Fruit fly (Drosophila melanogaster) whole organism, prepupa: ENCODE measurements around the gene Gad1.

ENCODE experiments used
- CG10669 ChIP-seq: fragments of 200-800 bp; sonication (Bioruptor generic); optimal IDR thresholded peaks from 3 replicates; lab custom pipeline; 2018; ENCODE audit warnings: missing biosample characterization, mild to moderate bottlenecking, missing genetic modification characterization, moderate library complexity
- CG11294 ChIP-seq: fragments of 200-800 bp; sonication (Bioruptor generic); IDR thresholded peaks from 2 replicates; pipeline ENCODE4 v1.3.6; 2022; ENCODE audit warnings: missing biosample characterization, missing genetic modification characterization
- CG11762 ChIP-seq: fragments of 200-800 bp; sonication (Bioruptor generic); optimal IDR thresholded peaks from 3 replicates; lab custom pipeline; 2016; ENCODE audit warnings: missing biosample characterization, missing genetic modification characterization; ENCODE audit not compliant: insufficient read depth
- CG11902 ChIP-seq: fragments of 200-800 bp; sonication (Bioruptor generic); optimal IDR thresholded peaks from 3 replicates; lab custom pipeline; 2016; ENCODE audit warnings: missing biosample characterization, missing genetic modification characterization
- CG15336 ChIP-seq: fragments of 200-800 bp; sonication (Bioruptor generic); IDR thresholded peaks from 2 replicates; pipeline ENCODE4 v1.3.6; 2022; ENCODE audit warnings: missing biosample characterization, missing genetic modification characterization
- CG16779 ChIP-seq: fragments of 200-800 bp; sonication (Bioruptor generic); optimal IDR thresholded peaks from 3 replicates; lab custom pipeline; 2017; ENCODE audit warnings: missing biosample characterization, mild to moderate bottlenecking, missing genetic modification characterization
- CG32006 ChIP-seq: fragments of 200-800 bp; sonication (Bioruptor generic); optimal IDR thresholded peaks from 3 replicates; lab custom pipeline; 2017; ENCODE audit warnings: missing biosample characterization, mild to moderate bottlenecking, missing genetic modification characterization
- CG34406 ChIP-seq: fragments of 200-800 bp; sonication (Bioruptor generic); optimal IDR thresholded peaks from 3 replicates; lab custom pipeline; 2016; ENCODE audit warnings: missing biosample characterization, missing genetic modification characterization
- CG3919 ChIP-seq: fragments of 200-800 bp; sonication (Bioruptor generic); optimal IDR thresholded peaks from 3 replicates; lab custom pipeline; 2016; ENCODE audit warnings: missing biosample characterization, missing genetic modification characterization
- CG4318 ChIP-seq: fragments of 200-800 bp; sonication (Bioruptor generic); optimal IDR thresholded peaks from 3 replicates; lab custom pipeline; 2017; ENCODE audit warnings: missing biosample characterization, mild to moderate bottlenecking, missing genetic modification characterization
- CG6276 ChIP-seq: fragments of 200-800 bp; sonication (Bioruptor generic); optimal IDR thresholded peaks from 2 replicates; lab custom pipeline; 2017; ENCODE audit warnings: missing biosample characterization, mild to moderate bottlenecking, missing genetic modification characterization
- CG6792 ChIP-seq: fragments of 200-800 bp; sonication (Bioruptor generic); optimal IDR thresholded peaks from 3 replicates; lab custom pipeline; 2016; ENCODE audit warnings: missing biosample characterization, missing genetic modification characterization
- CG7368 ChIP-seq: fragments of 200-800 bp; sonication (Bioruptor generic); optimal IDR thresholded peaks from 3 replicates; lab custom pipeline; 2016; ENCODE audit warnings: missing biosample characterization, missing genetic modification characterization
- CG8119 ChIP-seq: fragments of 200-800 bp; sonication (Bioruptor generic); IDR thresholded peaks from 3 replicates; pipeline ENCODE4 v1.3.6; 2022; ENCODE audit warnings: missing biosample characterization, missing genetic modification characterization
- CG8632 ChIP-seq: fragments of 200-800 bp; sonication (Bioruptor generic); optimal IDR thresholded peaks from 3 replicates; lab custom pipeline; 2016; ENCODE audit warnings: missing biosample characterization, missing genetic modification characterization
- Eip75B ChIP-seq: fragments of 200-800 bp; sonication (Bioruptor generic); optimal IDR thresholded peaks from 3 replicates; lab custom pipeline; 2016; ENCODE audit warnings: missing biosample characterization, missing genetic modification characterization
- Eip78C ChIP-seq: fragments of 200-800 bp; sonication (Bioruptor generic); peaks from one replicate; lab custom pipeline; 2016; ENCODE audit warnings: missing biosample characterization, missing genetic modification characterization
- Ets21C ChIP-seq: fragments of 200-800 bp; sonication (Bioruptor generic); optimal IDR thresholded peaks from 3 replicates; lab custom pipeline; 2016; ENCODE audit warnings: missing biosample characterization, missing genetic modification characterization
- Ets96B ChIP-seq: fragments of 200-800 bp; optimal IDR thresholded peaks from 2 replicates; lab custom pipeline; 2019; ENCODE audit warnings: missing biosample characterization, mild to moderate bottlenecking, missing genetic modification characterization, moderate library complexity
- Gug ChIP-seq: fragments of 200-800 bp; sonication (Bioruptor generic); IDR thresholded peaks from 2 replicates; pipeline ENCODE4 v1.3.6; 2022; ENCODE audit warnings: missing biosample characterization, missing genetic modification characterization
- Hr38 ChIP-seq: sonication (Bioruptor generic); optimal IDR thresholded peaks from 2 replicates; lab custom pipeline; 2016; ENCODE audit warnings: missing biosample characterization, missing genetic modification characterization
- Hr39 ChIP-seq: fragments of 200-800 bp; sonication (Bioruptor generic); optimal IDR thresholded peaks from 2 replicates; lab custom pipeline; 2016; ENCODE audit warnings: missing biosample characterization, missing genetic modification characterization
- Hr4 ChIP-seq: fragments of 200-800 bp; sonication (Bioruptor generic); optimal IDR thresholded peaks from 3 replicates; lab custom pipeline; 2016; ENCODE audit warnings: missing biosample characterization, missing genetic modification characterization
- Smox ChIP-seq: fragments of 200-800 bp; sonication (Bioruptor generic); optimal IDR thresholded peaks from 3 replicates; lab custom pipeline; 2016; ENCODE audit warnings: missing biosample characterization, missing genetic modification characterization
- Sox102F ChIP-seq: fragments of 200-800 bp; sonication (Bioruptor generic); optimal IDR thresholded peaks from 2 replicates; lab custom pipeline; 2016; ENCODE audit warnings: missing biosample characterization, mild to moderate bottlenecking, missing genetic modification characterization
- Sox14 ChIP-seq: fragments of 200-800 bp; sonication (Bioruptor generic); optimal IDR thresholded peaks from 3 replicates; lab custom pipeline; 2016; ENCODE audit warnings: missing biosample characterization, missing genetic modification characterization
- acj6 ChIP-seq: fragments of 200-800 bp; sonication (Bioruptor generic); optimal IDR thresholded peaks from 3 replicates; lab custom pipeline; 2016; ENCODE audit warnings: missing biosample characterization, missing genetic modification characterization
- cyc ChIP-seq: fragments of 200-800 bp; sonication (Bioruptor generic); optimal IDR thresholded peaks from 3 replicates; lab custom pipeline; 2016; ENCODE audit warnings: missing biosample characterization, missing genetic modification characterization
- dac ChIP-seq: fragments of 200-800 bp; sonication (Bioruptor generic); optimal IDR thresholded peaks from 2 replicates; lab custom pipeline; 2017; ENCODE audit warnings: missing biosample characterization, mild to moderate bottlenecking, missing genetic modification characterization
- dsx ChIP-seq: fragments of 200-800 bp; optimal IDR thresholded peaks from 3 replicates; lab custom pipeline; 2019; ENCODE audit warnings: missing biosample characterization, mild to moderate bottlenecking, missing genetic modification characterization, moderate library complexity; ENCODE audit not compliant: poor library complexity, severe bottlenecking
- eg ChIP-seq: fragments of 200-800 bp; sonication (Bioruptor generic); IDR thresholded peaks from 3 replicates; pipeline ENCODE4 v1.3.6; 2022; ENCODE audit warnings: missing biosample characterization, missing genetic modification characterization
- esn ChIP-seq: fragments of 200-800 bp; sonication (Bioruptor generic); optimal IDR thresholded peaks from 2 replicates; lab custom pipeline; 2016; ENCODE audit warnings: missing biosample characterization, mild to moderate bottlenecking, missing genetic modification characterization, moderate library complexity
- fd85E ChIP-seq: fragments of 200-800 bp; sonication (Bioruptor generic); optimal IDR thresholded peaks from 3 replicates; lab custom pipeline; 2016; ENCODE audit warnings: missing biosample characterization, missing genetic modification characterization
- fkh ChIP-seq: fragments of 200-800 bp; sonication (Bioruptor generic); optimal IDR thresholded peaks from 3 replicates; lab custom pipeline; 2017; ENCODE audit warnings: missing biosample characterization, mild to moderate bottlenecking, missing genetic modification characterization, moderate library complexity
- lz ChIP-seq: fragments of 200-800 bp; sonication (Bioruptor generic); optimal IDR thresholded peaks from 3 replicates; lab custom pipeline; 2016; ENCODE audit warnings: missing biosample characterization, missing genetic modification characterization
- net ChIP-seq: fragments of 200-800 bp; sonication (Bioruptor generic); optimal IDR thresholded peaks from 3 replicates; lab custom pipeline; 2016; ENCODE audit warnings: missing biosample characterization, missing genetic modification characterization
- pdm3 ChIP-seq: fragments of 200-800 bp; sonication (Bioruptor generic); optimal IDR thresholded peaks from 3 replicates; lab custom pipeline; 2016; ENCODE audit warnings: missing biosample characterization, missing genetic modification characterization
- spab ChIP-seq: fragments of 200-800 bp; sonication (Bioruptor generic); optimal IDR thresholded peaks from 2 replicates; lab custom pipeline; 2017; ENCODE audit warnings: missing biosample characterization, mild to moderate bottlenecking, missing genetic modification characterization, missing genetic modification reagents
- ss ChIP-seq, 2 experiments: fragments of 200-800 bp; sonication (Bioruptor generic); optimal IDR thresholded peaks; 2 replicates in 1 of 2; 3 replicates in 1 of 2; lab custom pipeline; 2017 to 2018; ENCODE audit warnings: mild to moderate bottlenecking in 2 of 2, missing biosample characterization in 2 of 2, missing genetic modification characterization in 2 of 2, moderate library complexity in 1 of 2
- svp ChIP-seq: fragments of 200-800 bp; sonication (Bioruptor generic); peaks from one replicate; lab custom pipeline; 2016; ENCODE audit warnings: missing biosample characterization, missing genetic modification characterization
- topi ChIP-seq: fragments of 200-800 bp; sonication (Bioruptor generic); optimal IDR thresholded peaks from 3 replicates; lab custom pipeline; 2016; ENCODE audit warnings: missing biosample characterization, missing genetic modification characterization
- vri ChIP-seq: fragments of 200-800 bp; sonication (Bioruptor generic); optimal IDR thresholded peaks from 3 replicates; lab custom pipeline; 2016; ENCODE audit warnings: missing biosample characterization, mild to moderate bottlenecking, missing genetic modification characterization

Gene Gad1

DNA sequence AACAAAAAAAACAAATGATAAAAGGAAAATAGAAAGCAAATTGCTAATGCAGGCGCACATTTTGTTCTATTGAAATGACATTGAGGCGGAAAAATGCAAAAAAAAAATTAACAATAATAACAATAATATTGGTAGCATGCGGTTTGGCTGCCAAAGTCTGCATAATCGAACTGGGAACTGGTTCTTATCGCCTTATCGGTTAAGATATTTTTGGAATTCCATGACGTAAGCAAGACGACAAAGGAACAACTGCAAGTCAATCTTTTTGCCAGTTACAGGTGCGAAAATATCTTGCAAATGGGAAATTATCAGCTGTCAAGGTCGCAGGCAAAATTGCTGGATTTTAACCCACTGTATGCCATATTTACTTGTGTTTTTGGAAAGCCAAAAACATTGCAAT, 44.0 kb upstream of the Gad1 start:
- TF ChIP-seq svp (GFP tag; lab: Kevin White, UChicago): peak; percentile 55
- TF ChIP-seq Ets21C (GFP tag; lab: Kevin White, UChicago): no peak
- TF ChIP-seq vri (GFP tag; lab: Kevin White, UChicago): peak; percentile 94

DNA sequence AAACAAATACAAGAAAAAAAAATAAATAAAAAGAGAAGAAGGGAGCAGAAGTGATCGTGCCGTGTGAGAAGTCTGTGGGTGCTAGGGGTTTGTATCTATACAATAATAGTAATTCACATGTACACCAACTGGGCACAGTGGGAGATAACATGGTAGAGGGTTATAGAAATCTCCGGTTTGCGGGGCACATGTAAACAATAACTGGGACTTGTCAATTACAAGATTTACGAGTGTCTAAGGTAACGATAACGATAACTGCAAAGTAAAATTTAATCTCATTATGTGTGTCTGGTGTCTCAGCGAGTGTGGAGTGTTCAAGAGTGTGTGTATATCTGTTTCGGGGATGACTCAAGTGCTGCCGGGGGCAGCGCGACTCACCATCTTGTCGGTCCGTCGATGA, 42.2 kb upstream of the Gad1 start:
- no peak for TF ChIP-seq Sox102F (GFP tag; lab: Kevin White, UChicago)
- TF ChIP-seq fkh (GFP tag; lab: Kevin White, UChicago): peak; percentile 61
- TF ChIP-seq svp (GFP tag; lab: Kevin White, UChicago): peak; percentile 58
- TF ChIP-seq, all 60 proteins: peak for 2

DNA sequence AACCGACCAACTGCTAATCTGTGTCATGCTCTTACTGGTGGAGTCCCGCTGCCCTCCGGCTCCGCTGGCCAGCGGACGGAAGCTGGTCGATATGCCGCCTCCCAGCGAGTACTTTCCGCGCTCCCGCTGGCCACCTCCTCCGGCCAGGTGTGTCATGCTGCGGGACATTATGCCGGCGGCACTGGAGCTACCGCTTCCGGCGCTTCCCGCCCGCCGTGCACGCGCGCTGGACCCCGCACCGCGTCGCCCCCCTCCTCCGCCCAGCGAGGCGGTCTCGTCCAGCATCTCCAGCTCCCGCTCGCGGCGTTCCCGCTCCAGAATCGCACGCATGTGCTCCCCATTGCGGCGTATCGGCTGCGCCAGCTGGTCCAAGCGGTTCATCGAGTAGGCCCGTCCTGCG, 40.0 kb upstream of the Gad1 start:
- TF ChIP-seq Hr39 (GFP tag; lab: Kevin White, UChicago) (no peak), Smox (GFP tag; lab: Kevin White, UChicago) (no peak), CG11902 (GFP tag; lab: Kevin White, UChicago) (no peak), net (GFP tag; lab: Kevin White, UChicago) (no peak), CG11762 (no peak), CG8632 (no peak), ss (GFP tag; optimal IDR thresholded peaks at IDR 0.05; lab: Kevin White, UChicago) (no peak), Sox102F (GFP tag; lab: Kevin White, UChicago) (no peak), CG6276 (GFP tag; lab: Kevin White, UChicago) (no peak), acj6 (GFP tag; lab: Kevin White, UChicago) (no peak)

DNA sequence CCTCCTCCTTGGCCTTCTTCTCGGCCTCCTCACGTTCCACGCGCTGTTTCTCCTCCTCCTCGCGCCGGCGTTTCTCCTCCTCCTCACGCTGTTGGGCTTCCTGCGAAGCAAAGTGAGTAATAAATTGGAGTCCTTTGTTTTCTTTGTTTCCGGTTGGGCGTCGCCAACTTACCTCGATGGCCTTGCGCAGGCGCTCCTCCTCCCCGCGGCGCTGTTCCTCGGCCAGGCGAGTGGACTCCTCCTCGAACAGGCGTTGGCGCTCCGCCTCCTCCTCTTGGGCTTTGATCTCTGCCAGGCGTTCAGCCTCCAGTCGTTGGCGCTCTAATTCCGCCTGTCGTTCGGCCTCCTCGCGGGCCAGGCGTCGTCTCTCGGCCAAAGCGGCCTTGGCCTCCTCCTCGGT, 37.2 kb upstream of the Gad1 start:
- TF ChIP-seq CG4318 (GFP tag; lab: Kevin White, UChicago) (no peak), dsx (no peak), Ets96B (tag; lab: Kevin White, UChicago) (no peak), pdm3 (no peak), dac (GFP tag; lab: Kevin White, UChicago) (no peak), Eip78C (GFP tag; lab: Kevin White, UChicago) (no peak), Smox (GFP tag; lab: Kevin White, UChicago) (no peak), fd85E (GFP tag; lab: Kevin White, UChicago) (no peak), CG7368 (GFP tag; lab: Kevin White, UChicago) (no peak), CG11902 (GFP tag; lab: Kevin White, UChicago) (no peak), esn (no peak), Hr4 (GFP tag; lab: Kevin White, UChicago) (no peak), CG8632 (no peak), acj6 (GFP tag; lab: Kevin White, UChicago) (no peak), Sox102F (GFP tag; lab: Kevin White, UChicago) (no peak)

DNA sequence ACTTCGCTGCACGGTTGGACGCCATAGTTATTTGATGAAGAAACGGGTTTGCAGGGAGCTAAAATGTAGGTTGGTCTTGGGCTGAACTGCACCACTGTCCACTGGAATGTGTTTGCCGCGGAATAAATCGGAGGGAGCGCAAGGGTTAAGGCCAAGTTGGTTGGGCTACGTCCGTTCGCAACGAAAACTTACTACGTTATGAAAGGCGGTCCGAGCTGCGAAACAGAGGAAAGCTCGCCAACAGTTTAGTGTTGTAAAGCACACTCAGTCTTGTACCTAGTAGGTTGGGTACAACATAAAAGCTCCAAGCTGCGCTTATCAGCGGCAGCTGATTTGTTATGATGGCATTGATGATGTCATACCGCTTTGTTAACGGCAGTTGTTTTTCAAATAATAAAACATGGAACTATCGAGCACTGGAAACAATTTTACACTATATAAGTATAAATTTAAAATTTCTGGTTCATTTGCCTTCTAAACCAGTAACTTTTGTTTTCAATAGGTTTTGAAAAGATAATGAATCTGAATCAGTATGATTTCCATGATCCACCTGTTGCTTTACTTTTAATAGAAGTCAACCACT, 33.7 kb upstream of the Gad1 start, which contains the start of gene Chd64:
Gene Chd64 (minus strand): TSS at position 204 of the 583 bp plus-strand sequence.
- no peak for TF ChIP-seq Gug (GFP tag; lab: Robert Waterston, UW)
- no peak for TF ChIP-seq cyc (GFP tag; lab: Kevin White, UChicago)
- TF ChIP-seq Sox14: no peak
- no peak for TF ChIP-seq CG34406 (GFP tag; lab: Kevin White, UChicago)
- TF ChIP-seq CG8119: 0 out of 3 replicates have a peak, but pooled peaks have one; percentile 30
- TF ChIP-seq esn: peak; percentile 54
- TF ChIP-seq Sox102F (GFP tag; lab: Kevin White, UChicago): peak; percentile 61
- TF ChIP-seq topi (GFP tag; lab: Kevin White, UChicago): peak; percentile 45
- no peak for TF ChIP-seq CG10669
- TF ChIP-seq CG11762: no peak
- peak; percentile 35 for TF ChIP-seq Eip75B
- no peak for TF ChIP-seq Hr38 (GFP tag; lab: Kevin White, UChicago)
- TF ChIP-seq lz (GFP tag; lab: Kevin White, UChicago): peak; percentile 50
- no peak for TF ChIP-seq CG3919 (GFP tag; lab: Kevin White, UChicago)
- TF ChIP-seq Hr39 (GFP tag; lab: Kevin White, UChicago): no peak
- TF ChIP-seq CG11294 (GFP tag; lab: Robert Waterston, UW): 0 out of 2 replicates have a peak, but pooled peaks have one; percentile 13
- peak; percentile 21 for TF ChIP-seq Hr4 (GFP tag; lab: Kevin White, UChicago)
- peak; percentile 64; the same call in 2 of the 3 replicates for TF ChIP-seq eg (GFP tag; lab: Robert Waterston, UW)
- TF ChIP-seq Eip78C (GFP tag; lab: Kevin White, UChicago): peak; percentile 68
- TF ChIP-seq CG16779: peak; percentile 54
- no peak for TF ChIP-seq net (GFP tag; lab: Kevin White, UChicago)
- TF ChIP-seq CG6792: peak; percentile 47
- no peak for TF ChIP-seq spab (GFP tag; lab: Kevin White, UChicago)
- no peak for TF ChIP-seq CG32006 (GFP tag; lab: Kevin White, UChicago)
- no peak for TF ChIP-seq CG8632
- TF ChIP-seq CG15336 (GFP tag; lab: Robert Waterston, UW): no peak
- TF ChIP-seq CG7368 (GFP tag; lab: Kevin White, UChicago): peak; percentile 21
- no peak for TF ChIP-seq CG4318 (GFP tag; lab: Kevin White, UChicago)
